Worm (Caenorhabditis elegans): ENCODE results near the gene rps-25.

DNA sequence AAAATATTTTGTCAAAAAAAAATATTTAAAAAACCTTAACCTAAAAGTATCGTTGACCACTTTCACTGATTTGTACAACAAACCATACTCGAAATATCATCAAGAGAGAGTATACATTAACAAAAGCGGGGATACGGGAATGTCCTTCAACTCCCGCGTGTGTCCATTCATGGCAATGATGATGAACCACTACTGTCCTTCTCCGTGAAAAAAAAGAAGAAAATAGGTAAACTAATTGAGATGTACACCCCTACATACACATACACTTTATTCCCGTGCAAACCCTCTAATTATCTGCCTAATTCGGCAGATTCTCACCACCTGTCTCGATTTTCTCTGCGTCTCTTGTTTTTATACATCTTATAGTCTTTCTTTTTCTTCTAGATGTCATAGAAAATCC is 20.8 kb downstream of the rps-25 start:
- no peak for TF ChIP-seq dao-5 (tag; optimal IDR thresholded peaks at IDR 0.05)
- TF ChIP-seq him-1 (tag; optimal IDR thresholded peaks at IDR 0.05): no peak
